Fruit fly (Drosophila melanogaster) S2 (cell line): Measurements from ENCODE around the gene CG31388.

Source experiments
- CG8478 ChIP-seq: fragments of >200 bp; optimal IDR thresholded peaks from 2 replicates; lab custom pipeline; 2018
- CTCF ChIP-seq, 2 experiments: fragments of >200 bp; optimal IDR thresholded peaks; 2 replicates each; lab custom pipeline; 2018

- no peak for TF ChIP-seq CTCF (optimal IDR thresholded peaks at IDR 0.05; lab: Kevin White, UChicago)
- TF ChIP-seq CG8478 (lab: Kevin White, UChicago): no peak
Observed at dm6 chr3R:11260966-11261530, 23.4 kb downstream of the CG31388 start.
